Worm (Caenorhabditis elegans) whole organism, young adult: ENCODE results near the gene sec-24.1.

Source experiments
- B0019.2 ChIP-seq: fragments of 200-800 bp; sonication (Bioruptor generic); conservative IDR thresholded peaks from 2 replicates; pipeline ENCODE4 v1.3.6; 2022; ENCODE audit warnings: missing genetic modification reagents, missing genetic modification characterization, missing compliant biosample characterization
- F22D6.2 ChIP-seq: sonication (generic microtip); optimal IDR thresholded peaks from 2 replicates; lab custom pipeline; 2016; ENCODE audit warnings: mild to moderate bottlenecking, missing genetic modification characterization, missing compliant biosample characterization
- F33H1.4 ChIP-seq: fragments of 200-800 bp; sonication (Bioruptor generic); IDR thresholded peaks from 2 replicates; pipeline ENCODE4 v1.3.6; 2022; ENCODE audit warnings: missing genetic modification reagents, missing genetic modification characterization, missing compliant biosample characterization
- F37B4.10 ChIP-seq: fragments of 200-800 bp; sonication (Bioruptor generic); IDR thresholded peaks from 2 replicates; pipeline ENCODE4 v1.3.6; 2022; ENCODE audit warnings: missing genetic modification characterization, missing compliant biosample characterization
- F39B2.1 ChIP-seq: fragments of 200-800 bp; sonication (Bioruptor generic); IDR thresholded peaks from 2 replicates; pipeline ENCODE4 v1.3.6; 2022; ENCODE audit warnings: missing genetic modification reagents, missing genetic modification characterization, missing compliant biosample characterization
- athp-1 ChIP-seq: sonication (generic microtip); optimal IDR thresholded peaks from 2 replicates; lab custom pipeline; 2017; ENCODE audit warnings: mild to moderate bottlenecking, missing genetic modification characterization, missing compliant biosample characterization
- attf-5 ChIP-seq: fragments of 200-800 bp; sonication (Bioruptor generic); optimal IDR thresholded peaks from 2 replicates; lab custom pipeline; 2018; ENCODE audit warnings: mild to moderate bottlenecking, missing genetic modification characterization, missing compliant biosample characterization
- cebp-1 ChIP-seq, 2 experiments: fragments of 200-800 bp in 1 of 2; sonication (Bioruptor generic) in 1 of 2; sonication (generic microtip) in 1 of 2; IDR thresholded peaks in 1 of 2; optimal IDR thresholded peaks in 1 of 2; 2 replicates each; pipeline versions ENCODE4 v1.3.6 to Lab custom; 2017 to 2022; ENCODE audit warnings: missing compliant biosample characterization in 2 of 2, missing genetic modification characterization in 2 of 2, mild to moderate bottlenecking in 1 of 2, missing genetic modification reagents in 1 of 2, moderate library complexity in 1 of 2
- ceh-40 ChIP-seq: fragments of 200-800 bp; sonication (Bioruptor generic); IDR thresholded peaks from 2 replicates; pipeline ENCODE4 v1.3.6; 2022; ENCODE audit warnings: missing genetic modification characterization, missing compliant biosample characterization
- die-1 ChIP-seq: sonication (generic microtip); optimal IDR thresholded peaks from 2 replicates; lab custom pipeline; 2016; ENCODE audit warnings: missing genotype, mild to moderate bottlenecking, missing genetic modification characterization, missing compliant biosample characterization
- dpff-1 ChIP-seq: sonication (generic microtip); optimal IDR thresholded peaks from 2 replicates; lab custom pipeline; 2017; ENCODE audit warnings: mild to moderate bottlenecking, missing genetic modification characterization, missing compliant biosample characterization
- efl-1 ChIP-seq: fragments of 150-350 bp; optimal IDR thresholded peaks from 2 replicates; lab custom pipeline; 2014; ENCODE audit warnings: missing biosample characterization, missing genetic modification reagents, missing genetic modification characterization
- egrh-3 ChIP-seq: fragments of 200-800 bp; sonication (Bioruptor generic); IDR thresholded peaks from 2 replicates; pipeline ENCODE4 v1.3.6; 2022; ENCODE audit warnings: missing genetic modification reagents, missing genetic modification characterization, missing compliant biosample characterization
- ekl-4 ChIP-seq: fragments of 200-800 bp; sonication (Bioruptor generic); IDR thresholded peaks from 2 replicates; pipeline ENCODE4 v1.3.6; 2022; ENCODE audit warnings: missing genetic modification reagents, missing genetic modification characterization, missing compliant biosample characterization
- fkh-3 ChIP-seq: sonication (generic microtip); optimal IDR thresholded peaks from 2 replicates; lab custom pipeline; 2016; ENCODE audit warnings: mild to moderate bottlenecking, missing genetic modification characterization, missing compliant biosample characterization
- hlh-26 ChIP-seq: fragments of 200-800 bp; sonication (Bioruptor generic); conservative IDR thresholded peaks from 2 replicates; pipeline ENCODE4 v1.3.6; 2022; ENCODE audit warnings: missing genetic modification reagents, missing genetic modification characterization, missing compliant biosample characterization
- hrde-1 ChIP-seq: sonication (generic microtip); optimal IDR thresholded peaks from 2 replicates; lab custom pipeline; 2016; ENCODE audit warnings: missing genetic modification characterization, mild to moderate bottlenecking, missing compliant biosample characterization, moderate library complexity, missing genotype, missing genetic modification reagents, borderline replicate concordance
- hsf-1 ChIP-seq: fragments of 200-800 bp; sonication (Bioruptor generic); IDR thresholded peaks from 2 replicates; pipeline ENCODE4 v1.3.6; 2022; ENCODE audit warnings: missing genetic modification reagents, missing genetic modification characterization, missing compliant biosample characterization
- let-526 ChIP-seq: fragments of 200-800 bp; sonication (Bioruptor generic); IDR thresholded peaks from 2 replicates; pipeline ENCODE4 v1.3.6; 2022; ENCODE audit warnings: missing genetic modification reagents, missing genetic modification characterization, missing compliant biosample characterization
- madf-3 ChIP-seq: fragments of 200-800 bp; sonication (Bioruptor generic); IDR thresholded peaks from 2 replicates; pipeline ENCODE4 v1.3.6; 2022; ENCODE audit warnings: missing genetic modification reagents, missing genetic modification characterization, missing compliant biosample characterization
- nfya-2 ChIP-seq: fragments of 200-800 bp; sonication (Bioruptor generic); IDR thresholded peaks from 2 replicates; pipeline ENCODE4 v1.3.6; 2022; ENCODE audit warnings: missing genetic modification reagents, missing genetic modification characterization, missing compliant biosample characterization
- nfyb-1 ChIP-seq: fragments of 200-800 bp; sonication (Bioruptor generic); IDR thresholded peaks from 2 replicates; pipeline ENCODE4 v1.3.6; 2022; ENCODE audit warnings: missing genetic modification reagents, missing genetic modification characterization, missing compliant biosample characterization
- nhr-90 ChIP-seq: sonication (generic microtip); optimal IDR thresholded peaks from 2 replicates; lab custom pipeline; 2016; ENCODE audit warnings: missing genotype, mild to moderate bottlenecking, missing genetic modification characterization, missing compliant biosample characterization
- repo-1 ChIP-seq: sonication (generic microtip); optimal IDR thresholded peaks from 2 replicates; lab custom pipeline; 2017; ENCODE audit warnings: mild to moderate bottlenecking, missing genetic modification characterization, missing compliant biosample characterization
- snpc-1.3 ChIP-seq: sonication (generic microtip); optimal IDR thresholded peaks from 2 replicates; lab custom pipeline; 2017; ENCODE audit warnings: missing genetic modification characterization, mild to moderate bottlenecking, missing compliant biosample characterization, antibody characterized with exemption, moderate library complexity, missing genotype, missing genetic modification reagents; ENCODE audit not compliant: insufficient read depth
- snpc-4 ChIP-seq, 5 experiments: fragments of 150-350 bp in 1 of 5; sonication (generic microtip) in 4 of 5; optimal IDR thresholded peaks; 2 replicates each; lab custom pipeline; 2014 to 2018; ENCODE audit warnings: missing genetic modification characterization in 5 of 5, missing biosample characterization in 3 of 5, antibody characterized with exemption in 2 of 5, mild to moderate bottlenecking in 2 of 5, missing compliant biosample characterization in 2 of 5, missing genotype in 2 of 5, moderate library complexity in 2 of 5, missing genetic modification reagents in 1 of 5
- somi-1 ChIP-seq: fragments of 200-800 bp; sonication (Bioruptor generic); optimal IDR thresholded peaks from 2 replicates; lab custom pipeline; 2018; ENCODE audit warnings: mild to moderate bottlenecking, missing genetic modification characterization, missing compliant biosample characterization
- tbp1 ChIP-seq: fragments of 200-800 bp; sonication (Bioruptor generic); optimal IDR thresholded peaks from 2 replicates; lab custom pipeline; 2018; ENCODE audit warnings: mild to moderate bottlenecking, missing genetic modification characterization, missing compliant biosample characterization
- unc-62 ChIP-seq: fragments of 150-350 bp; optimal IDR thresholded peaks from 2 replicates; lab custom pipeline; 2014; ENCODE audit warnings: missing biosample characterization, missing genetic modification reagents, missing genetic modification characterization
- zfh-2 ChIP-seq: fragments of 200-800 bp; sonication (Bioruptor generic); conservative IDR thresholded peaks from 2 replicates; pipeline ENCODE4 v1.3.6; 2022; ENCODE audit warnings: missing genetic modification reagents, missing genetic modification characterization, missing compliant biosample characterization
- ztf-22 ChIP-seq: fragments of 200-800 bp; sonication (Bioruptor generic); optimal IDR thresholded peaks from 2 replicates; lab custom pipeline; 2018; ENCODE audit warnings: mild to moderate bottlenecking, missing genetic modification characterization, moderate library complexity, missing compliant biosample characterization
- ztf-25 ChIP-seq: fragments of 200-800 bp; sonication (Bioruptor generic); IDR thresholded peaks from 2 replicates; pipeline ENCODE4 v1.3.6; 2022; ENCODE audit warnings: missing genetic modification reagents, missing genetic modification characterization, missing compliant biosample characterization

Gene sec-24.1

ce11 chrIV:11568249-11568940, 2.4 kb upstream of the sec-24.1 start:
- TF ChIP-seq athp-1, result no peak
- peak; percentile 52; the same call in 1 of the 2 replicates for TF ChIP-seq madf-3 (GFP tag; lab: Robert Waterston, UW)
- no peak for TF ChIP-seq cebp-1 (GFP tag; IDR thresholded peaks at IDR 0.05; lab: Robert Waterston, UW)
- peak; percentile 4 for TF ChIP-seq cebp-1 (tag; optimal IDR thresholded peaks at IDR 0.05; lab: Kevin White, UChicago)
- TF ChIP-seq F33H1.4, result no peak
- TF ChIP-seq, all 124 proteins: peak for 2

- TF ChIP-seq cebp-1 (GFP tag; IDR thresholded peaks at IDR 0.05; lab: Robert Waterston, UW), result no peak
- TF ChIP-seq cebp-1 (tag; optimal IDR thresholded peaks at IDR 0.05; lab: Kevin White, UChicago), result no peak
- TF ChIP-seq egrh-3 (GFP tag; lab: Robert Waterston, UW), result peak; percentile 92
- TF ChIP-seq nfyb-1, result peak; percentile 17; the same call in 1 of the 2 replicates
- peak; percentile 82 for TF ChIP-seq zfh-2 (GFP tag; lab: Robert Waterston, UW)
These were observed 972 bp downstream of the sec-24.1 start for ce11 chrIV:11565022-11565421.

- TF ChIP-seq die-1 (no peak), ekl-4 (0 out of 2 replicates have a peak, but pooled peaks have one; percentile 11)
These were observed 2.9 kb downstream of the sec-24.1 start for ce11 chrIV:11563090-11563489.

ce11 chrIV:11561677-11562076, 4.3 kb downstream of the sec-24.1 start, which contains the start of gene F12F6.7:
Gene F12F6.7 (minus strand): TSS chrIV:11561833.
- TF ChIP-seq F37B4.10 (no peak), nhr-90 (no peak), tbp1 (no peak), fkh-3 (tag; lab: Kevin White, UChicago) (no peak), nfya-2 (no peak), hrde-1 (peak; percentile 37), dpff-1 (no peak), repo-1 (tag; lab: Kevin White, UChicago) (no peak), let-526 (no peak), ceh-40 (no peak), B0019.2 (no peak), hsf-1 (GFP tag; lab: Robert Waterston, UW) (no peak), attf-5 (GFP tag; lab: Kevin White, UChicago) (no peak), unc-62 (GFP tag; lab: Kevin White, UChicago) (no peak), snpc-1.3 (tag; lab: Kevin White, UChicago) (no peak), ztf-22 (GFP tag; lab: Kevin White, UChicago) (no peak), snpc-4 (GFP tag; optimal IDR thresholded peaks at IDR 0.05; lab: Kevin White, UChicago) (no peak), snpc-4 (tag; optimal IDR thresholded peaks at IDR 0.05; lab: Kevin White, UChicago) (no peak), hlh-26 (no peak), F39B2.1 (GFP tag; lab: Robert Waterston, UW) (0 out of 2 replicates have a peak, but pooled peaks have one; percentile 35), somi-1 (GFP tag; lab: Kevin White, UChicago) (no peak), ztf-25 (GFP tag; lab: Robert Waterston, UW) (no peak), efl-1 (GFP tag; lab: Kevin White, UChicago) (peak; percentile 5), F22D6.2 (tag; lab: Kevin White, UChicago) (no peak)
